Fruit fly (Drosophila melanogaster): ENCODE results near the gene ND-13B.

The ND-13B gene

DNA sequence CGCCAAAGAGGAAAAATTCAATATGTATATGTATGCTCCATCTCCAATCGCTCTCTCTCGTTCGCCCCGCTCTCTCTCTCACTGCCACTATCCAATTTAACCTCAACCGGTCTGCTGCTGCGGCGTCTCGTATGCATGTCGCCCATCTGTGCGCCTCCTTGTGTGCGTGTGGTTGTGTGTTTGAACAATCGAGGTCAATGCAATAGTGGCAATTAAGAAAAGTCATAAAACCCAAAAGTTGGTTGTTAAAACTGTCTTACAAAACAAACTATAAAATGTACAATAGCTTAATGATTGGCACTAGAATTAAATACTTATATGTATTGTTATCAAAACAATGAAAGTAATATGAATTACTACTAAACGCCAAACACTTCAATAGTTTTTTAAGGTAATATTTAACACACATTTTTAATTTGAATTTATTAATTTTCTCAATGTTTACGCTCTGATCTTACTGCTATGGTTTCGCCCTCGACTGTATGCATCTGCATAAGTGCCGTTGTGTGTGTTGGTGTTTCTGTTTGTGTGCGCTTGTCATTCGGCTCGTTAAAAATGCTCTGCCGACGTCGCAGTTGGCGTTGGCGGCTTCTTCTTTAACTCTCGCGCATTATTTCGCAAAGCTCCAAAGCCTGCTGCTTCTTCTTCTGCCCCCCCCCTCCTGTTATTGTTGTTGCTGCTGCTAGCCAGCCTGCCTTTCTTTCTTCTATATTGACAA, 28.3 kb downstream of the ND-13B start (continued):
- TF ChIP-seq al (GFP tag; IDR thresholded peaks at IDR 0.05) (peak; percentile 86), Antp (GFP tag; optimal IDR thresholded peaks at IDR 0.05) (peak; percentile 64), CG10431 (GFP tag; optimal IDR thresholded peaks at IDR 0.05) (peak; percentile 94), CG8089 (GFP tag; optimal IDR thresholded peaks at IDR 0.05) (peak; percentile 76), gce (GFP tag; IDR thresholded peaks at IDR 0.05) (peak; percentile 89), CTCF (GFP tag; optimal IDR thresholded peaks at IDR 0.05) (peak; percentile 71), CG43689 (GFP tag; IDR thresholded peaks at IDR 0.05) (peak; percentile 67; the same call in 1 of the 2 replicates), CG10321 (GFP tag; IDR thresholded peaks at IDR 0.05) (peak; percentile 59; the same call in 1 of the 2 replicates), CG1233 (GFP tag; optimal IDR thresholded peaks at IDR 0.05) (peak; percentile 98), wek (GFP tag; optimal IDR thresholded peaks at IDR 0.05) (peak; percentile 87), CG2712 (tag; optimal IDR thresholded peaks at IDR 0.05) (peak; percentile 99), CG10147 (GFP tag; optimal IDR thresholded peaks at IDR 0.05) (peak; percentile 95), lola (GFP tag; optimal IDR thresholded peaks at IDR 0.05) (peak in 1 of 3 experiments; percentile 99), Sox102F (GFP tag; optimal IDR thresholded peaks at IDR 0.05) (peak; percentile 97), Sin3A (optimal IDR thresholded peaks at IDR 0.05) (no peak), E2f1 (GFP tag; IDR thresholded peaks at IDR 0.05) (peak; percentile 95), CG13894 (tag; optimal IDR thresholded peaks at IDR 0.05) (peak; percentile 86), dysf (GFP tag; IDR thresholded peaks at IDR 0.05) (peak; percentile 95), Ets97D (GFP tag; optimal IDR thresholded peaks at IDR 0.05) (peak; percentile 65), Bdp1 (GFP tag; optimal IDR thresholded peaks at IDR 0.05) (peak; percentile 72), dpn (GFP tag; optimal IDR thresholded peaks at IDR 0.05) (peak; percentile 86 to 95), CG8924 (tag; optimal IDR thresholded peaks at IDR 0.05) (peak; percentile 99), gfzf (GFP tag; optimal IDR thresholded peaks at IDR 0.05) (no peak), Nf-YB (GFP tag; optimal IDR thresholded peaks at IDR 0.05) (peak; percentile 90), CG10267 (tag; optimal IDR thresholded peaks at IDR 0.05) (peak; percentile 96), vfl (GFP tag; optimal IDR thresholded peaks at IDR 0.05) (peak; percentile 83), dmrt99B (tag; optimal IDR thresholded peaks at IDR 0.05) (peak; percentile 99), Bgb (GFP tag; IDR thresholded peaks at IDR 0.05; ENCODE audit: partially characterized antibody) (no peak), CG8765 (GFP tag; IDR thresholded peaks at IDR 0.05) (peak; percentile 81), gem (tag; optimal IDR thresholded peaks at IDR 0.05) (peak; percentile 99), CG5245 (GFP tag; optimal IDR thresholded peaks at IDR 0.05) (peak; percentile 88), zen2 (GFP tag; IDR thresholded peaks at IDR 0.05; ENCODE audit: partially characterized antibody) (no peak), CG9215 (GFP tag; IDR thresholded peaks at IDR 0.05) (peak; percentile 88), CG4617 (GFP tag; optimal IDR thresholded peaks at IDR 0.05; ENCODE audit: borderline replicate concordance) (peak; percentile 74), Kr (GFP tag; optimal IDR thresholded peaks at IDR 0.05) (peak; percentile 81), dan (GFP tag; IDR thresholded peaks at IDR 0.05) (no peak), CG3281 (GFP tag; optimal IDR thresholded peaks at IDR 0.05) (peak; percentile 97), cato (GFP tag; optimal IDR thresholded peaks at IDR 0.05; ENCODE audit: borderline replicate concordance) (peak; percentile 96), CG16813 (GFP tag; IDR thresholded peaks at IDR 0.05; ENCODE audit: partially characterized antibody) (no peak), ro (GFP tag; IDR thresholded peaks at IDR 0.05) (peak; percentile 83), Mrtf (GFP tag; IDR thresholded peaks at IDR 0.05) (peak; percentile 85), sob (GFP tag; IDR thresholded peaks at IDR 0.05) (peak; percentile 85; the same call in 1 of the 2 replicates), CG12104 (GFP tag; optimal IDR thresholded peaks at IDR 0.05) (peak; percentile 98), Dad (GFP tag; optimal IDR thresholded peaks at IDR 0.05) (peak; percentile 78), zen (tag; optimal IDR thresholded peaks at IDR 0.05) (peak; percentile 98), Sry-β (GFP tag; optimal IDR thresholded peaks at IDR 0.05) (peak; percentile 67), CG9609 (GFP tag; optimal IDR thresholded peaks at IDR 0.05) (peak; percentile 69), dimm (GFP tag; IDR thresholded peaks at IDR 0.05) (peak; percentile 70), CG10366 (GFP tag; IDR thresholded peaks at IDR 0.05) (peak; percentile 89; the same call in 1 of the 2 replicates), knrl (GFP tag; IDR thresholded peaks at IDR 0.05; ENCODE audit: partially characterized antibody) (no peak)
